Worm (Caenorhabditis elegans): ENCODE results near the gene B0280.7.

Gene B0280.7

ce11 chrIII:7111793-7112192, at the start of gene B0280.7:
Gene B0280.7 (minus strand): TSS chrIII:7111893.
- TF ChIP-seq dao-5 (tag; optimal IDR thresholded peaks at IDR 0.05) (no peak), him-1 (tag; optimal IDR thresholded peaks at IDR 0.05) (no peak), W03F9.2 (tag; optimal IDR thresholded peaks at IDR 0.05) (no peak)

ce11 chrIII:7161055-7161454, 49.4 kb upstream of the B0280.7 start, which contains the start of gene rnp-7:
Gene rnp-7 (minus strand): TSS chrIII:7161155.
- TF ChIP-seq dao-5 (tag; optimal IDR thresholded peaks at IDR 0.05) (no peak), W03F9.2 (tag; optimal IDR thresholded peaks at IDR 0.05) (no peak), him-1 (tag; optimal IDR thresholded peaks at IDR 0.05) (no peak)

- TF ChIP-seq him-1 (tag; optimal IDR thresholded peaks at IDR 0.05) (no peak), W03F9.2 (tag; optimal IDR thresholded peaks at IDR 0.05) (no peak), dao-5 (tag; optimal IDR thresholded peaks at IDR 0.05) (no peak)
Measured at ce11 chrIII:7159246-7159645, 47.6 kb upstream of the B0280.7 start.

- TF ChIP-seq W03F9.2 (tag; optimal IDR thresholded peaks at IDR 0.05) (no peak), him-1 (tag; optimal IDR thresholded peaks at IDR 0.05) (no peak), dao-5 (tag; optimal IDR thresholded peaks at IDR 0.05) (no peak)
Measured at ce11 chrIII:7158709-7159108, 47.0 kb upstream of the B0280.7 start, which contains the start of gene nuo-4. Gene nuo-4 (minus strand): TSS chrIII:7158809.

- TF ChIP-seq W03F9.2 (tag; optimal IDR thresholded peaks at IDR 0.05), result peak; percentile 51
- TF ChIP-seq dao-5 (tag; optimal IDR thresholded peaks at IDR 0.05), result no peak
- TF ChIP-seq him-1 (tag; optimal IDR thresholded peaks at IDR 0.05), result peak; percentile 88
Measured at ce11 chrIII:7155631-7156030, 43.9 kb upstream of the B0280.7 start.

- TF ChIP-seq W03F9.2 (tag; optimal IDR thresholded peaks at IDR 0.05), result no peak
- TF ChIP-seq dao-5 (tag; optimal IDR thresholded peaks at IDR 0.05), result no peak
- TF ChIP-seq him-1 (tag; optimal IDR thresholded peaks at IDR 0.05), result no peak
Measured at ce11 chrIII:7154526-7154925, 42.8 kb upstream of the B0280.7 start.

- peak; percentile 26 for TF ChIP-seq him-1 (tag; optimal IDR thresholded peaks at IDR 0.05)
- no peak for TF ChIP-seq dao-5 (tag; optimal IDR thresholded peaks at IDR 0.05)
- TF ChIP-seq W03F9.2 (tag; optimal IDR thresholded peaks at IDR 0.05), result peak; percentile 74
Measured at ce11 chrIII:7153747-7154238, 42.1 kb upstream of the B0280.7 start, which contains the start of gene ogt-1. Gene ogt-1 (minus strand): TSS chrIII:7153797.

ce11 chrIII:7152569-7152968, 40.9 kb upstream of the B0280.7 start:
- TF ChIP-seq dao-5 (tag; optimal IDR thresholded peaks at IDR 0.05), result no peak
- TF ChIP-seq him-1 (tag; optimal IDR thresholded peaks at IDR 0.05), result no peak
- no peak for TF ChIP-seq W03F9.2 (tag; optimal IDR thresholded peaks at IDR 0.05)

- no peak for TF ChIP-seq dao-5 (tag; optimal IDR thresholded peaks at IDR 0.05)
- TF ChIP-seq him-1 (tag; optimal IDR thresholded peaks at IDR 0.05), result no peak
- no peak for TF ChIP-seq W03F9.2 (tag; optimal IDR thresholded peaks at IDR 0.05)
Measured at ce11 chrIII:7150162-7150561, 38.5 kb upstream of the B0280.7 start.

ce11 chrIII:7148191-7148590, 36.5 kb upstream of the B0280.7 start:
- no peak for TF ChIP-seq dao-5 (tag; optimal IDR thresholded peaks at IDR 0.05)
- TF ChIP-seq him-1 (tag; optimal IDR thresholded peaks at IDR 0.05), result no peak
- TF ChIP-seq W03F9.2 (tag; optimal IDR thresholded peaks at IDR 0.05), result no peak

ce11 chrIII:7146341-7146740, 34.6 kb upstream of the B0280.7 start:
- no peak for TF ChIP-seq dao-5 (tag; optimal IDR thresholded peaks at IDR 0.05)
- TF ChIP-seq W03F9.2 (tag; optimal IDR thresholded peaks at IDR 0.05), result no peak
- no peak for TF ChIP-seq him-1 (tag; optimal IDR thresholded peaks at IDR 0.05)

- TF ChIP-seq W03F9.2 (tag; optimal IDR thresholded peaks at IDR 0.05), result no peak
- TF ChIP-seq dao-5 (tag; optimal IDR thresholded peaks at IDR 0.05), result no peak
- no peak for TF ChIP-seq him-1 (tag; optimal IDR thresholded peaks at IDR 0.05)
Measured at ce11 chrIII:7144749-7145148, 33.1 kb upstream of the B0280.7 start, which contains the start of gene glr-2. Gene glr-2 (minus strand): TSS chrIII:7144959.

- no peak for TF ChIP-seq W03F9.2 (tag; optimal IDR thresholded peaks at IDR 0.05)
- no peak for TF ChIP-seq dao-5 (tag; optimal IDR thresholded peaks at IDR 0.05)
- no peak for TF ChIP-seq him-1 (tag; optimal IDR thresholded peaks at IDR 0.05)
Measured at ce11 chrIII:7142172-7142601, 30.5 kb upstream of the B0280.7 start.

- TF ChIP-seq W03F9.2 (tag; optimal IDR thresholded peaks at IDR 0.05) (peak; percentile 66), dao-5 (tag; optimal IDR thresholded peaks at IDR 0.05) (no peak)
Measured at ce11 chrIII:7141285-7141715, 29.6 kb upstream of the B0280.7 start.

ce11 chrIII:7140228-7140710, 28.6 kb upstream of the B0280.7 start:
- no peak for TF ChIP-seq dao-5 (tag; optimal IDR thresholded peaks at IDR 0.05)
- TF ChIP-seq W03F9.2 (tag; optimal IDR thresholded peaks at IDR 0.05), result no peak
- TF ChIP-seq him-1 (tag; optimal IDR thresholded peaks at IDR 0.05), result no peak
